Fruit fly (Drosophila melanogaster) whole organism, embryonic: Measurements from ENCODE around the gene CAH3.

ENCODE experiments used
- Antp ChIP-seq: fragments of 200-800 bp; sonication (Bioruptor generic); optimal IDR thresholded peaks from 3 replicates; lab custom pipeline; 2016; ENCODE audit warnings: missing biosample characterization, missing genetic modification characterization
- B-H1 ChIP-seq: fragments of 200-800 bp; sonication (Bioruptor generic); IDR thresholded peaks from 3 replicates; pipeline ENCODE4 v1.3.6; 2022; ENCODE audit warnings: missing biosample characterization, missing genetic modification characterization
- B-H2 ChIP-seq: fragments of 200-800 bp; sonication (Bioruptor generic); optimal IDR thresholded peaks from 2 replicates; lab custom pipeline; 2018; ENCODE audit warnings: missing biosample characterization, mild to moderate bottlenecking, missing genetic modification characterization
- Bgb ChIP-seq: fragments of 200-800 bp; sonication (Bioruptor generic); IDR thresholded peaks from 2 replicates; pipeline ENCODE4 v1.3.6; 2022; ENCODE audit warnings: missing biosample characterization, missing genetic modification characterization; ENCODE audit not compliant: partially characterized antibody
- CG10565 ChIP-seq: fragments of 200-800 bp; sonication (Bioruptor generic); optimal IDR thresholded peaks from 3 replicates; lab custom pipeline; 2016; ENCODE audit warnings: missing biosample characterization, mild to moderate bottlenecking, missing genetic modification characterization
- CG12071 ChIP-seq: fragments of 200-800 bp; sonication (Bioruptor generic); optimal IDR thresholded peaks from 3 replicates; lab custom pipeline; 2018; ENCODE audit warnings: missing biosample characterization, mild to moderate bottlenecking, missing genetic modification characterization
- CG1233 ChIP-seq: fragments of 200-800 bp; sonication (Bioruptor generic); optimal IDR thresholded peaks from 4 replicates; lab custom pipeline; 2018; ENCODE audit warnings: missing biosample characterization, mild to moderate bottlenecking, missing genetic modification characterization
- CG13624 ChIP-seq: fragments of 200-800 bp; sonication (Bioruptor generic); optimal IDR thresholded peaks from 2 replicates; lab custom pipeline; 2016; ENCODE audit warnings: missing biosample characterization, missing genetic modification characterization
- CG15011 ChIP-seq: fragments of 200-800 bp; sonication (Bioruptor generic); optimal IDR thresholded peaks from 3 replicates; lab custom pipeline; 2018; ENCODE audit warnings: missing biosample characterization, mild to moderate bottlenecking, missing genetic modification characterization
- CG15514 ChIP-seq: fragments of 200-800 bp; sonication (Bioruptor generic); optimal IDR thresholded peaks from 3 replicates; lab custom pipeline; 2017; ENCODE audit warnings: missing biosample characterization, missing genetic modification characterization, mild to moderate bottlenecking, moderate library complexity, missing genetic modification reagents
- CG18011 ChIP-seq: fragments of 200-800 bp; sonication (Bioruptor generic); optimal IDR thresholded peaks from 2 replicates; lab custom pipeline; 2017; ENCODE audit warnings: missing biosample characterization, missing genetic modification characterization, mild to moderate bottlenecking, moderate library complexity, missing genotype
- CG1832 ChIP-seq: fragments of 200-800 bp; sonication (Bioruptor generic); optimal IDR thresholded peaks from 2 replicates; lab custom pipeline; 2017; ENCODE audit warnings: missing biosample characterization, mild to moderate bottlenecking, missing genetic modification characterization, inconsistent platforms
- CG30020 ChIP-seq: fragments of 200-800 bp; optimal IDR thresholded peaks from 2 replicates; lab custom pipeline; 2019; ENCODE audit warnings: missing biosample characterization, mild to moderate bottlenecking, missing genetic modification characterization, moderate library complexity
- CG33557 ChIP-seq: fragments of 200-800 bp; sonication (Bioruptor generic); optimal IDR thresholded peaks from 2 replicates; lab custom pipeline; 2019; ENCODE audit warnings: missing biosample characterization, mild to moderate bottlenecking, missing genetic modification characterization, moderate library complexity
- CG34224 ChIP-seq: fragments of 200-800 bp; sonication (Bioruptor generic); IDR thresholded peaks from 3 replicates; pipeline ENCODE4 v1.3.6; 2022; ENCODE audit warnings: missing biosample characterization, missing genetic modification characterization; ENCODE audit not compliant: partially characterized antibody
- CG34376 ChIP-seq: fragments of 200-800 bp; sonication (Bioruptor generic); optimal IDR thresholded peaks from 2 replicates; lab custom pipeline; 2018; ENCODE audit warnings: missing biosample characterization, mild to moderate bottlenecking, missing genetic modification characterization
- CG4820 ChIP-seq: fragments of 200-800 bp; sonication (Bioruptor generic); optimal IDR thresholded peaks from 3 replicates; lab custom pipeline; 2016; ENCODE audit warnings: missing biosample characterization, missing genetic modification characterization
- CG5953 ChIP-seq: fragments of 200-800 bp; sonication (Bioruptor generic); IDR thresholded peaks from 2 replicates; pipeline ENCODE4 v1.3.6; 2022; ENCODE audit warnings: missing biosample characterization, missing genetic modification characterization
- CG6254 ChIP-seq: fragments of 200-800 bp; sonication (Bioruptor generic); optimal IDR thresholded peaks from 3 replicates; lab custom pipeline; 2017; ENCODE audit warnings: mild to moderate bottlenecking, missing biosample characterization, missing genetic modification reagents, missing genetic modification characterization
- CG8478 ChIP-seq: fragments of >200 bp; optimal IDR thresholded peaks from 2 replicates; lab custom pipeline; 2018
- CG9609 ChIP-seq: fragments of 200-800 bp; sonication (Bioruptor generic); optimal IDR thresholded peaks from 3 replicates; lab custom pipeline; 2016; ENCODE audit warnings: missing biosample characterization, missing genetic modification characterization
- CG9727 ChIP-seq: fragments of 200-800 bp; sonication (Bioruptor generic); optimal IDR thresholded peaks from 3 replicates; lab custom pipeline; 2017; ENCODE audit warnings: missing biosample characterization, mild to moderate bottlenecking, missing genetic modification characterization
- CoRest ChIP-seq: fragments of 200-800 bp; sonication (Bioruptor generic); optimal IDR thresholded peaks from 3 replicates; lab custom pipeline; 2018; ENCODE audit warnings: missing biosample characterization, mild to moderate bottlenecking, missing genetic modification characterization, moderate library complexity
- D19A ChIP-seq: fragments of 200-800 bp; optimal IDR thresholded peaks from 3 replicates; lab custom pipeline; 2019; ENCODE audit warnings: missing biosample characterization, mild to moderate bottlenecking, missing genetic modification characterization, moderate library complexity
- Dbx ChIP-seq: fragments of 200-800 bp; sonication (Bioruptor generic); IDR thresholded peaks from 3 replicates; pipeline ENCODE4 v1.3.6; 2022; ENCODE audit warnings: missing biosample characterization, missing genetic modification characterization
- Dfd ChIP-seq, 2 experiments: fragments of >200 bp; optimal IDR thresholded peaks; 2 replicates each; lab custom pipeline; 2017; ENCODE audit warnings: missing biosample characterization in 2 of 2, missing genetic modification characterization in 2 of 2
- Elba2 ChIP-seq: fragments of 200-800 bp; sonication (Bioruptor generic); optimal IDR thresholded peaks from 3 replicates; lab custom pipeline; 2016; ENCODE audit warnings: missing biosample characterization, missing genetic modification characterization
- Ets97D ChIP-seq: fragments of 200-800 bp; sonication (Bioruptor generic); optimal IDR thresholded peaks from 3 replicates; lab custom pipeline; 2016; ENCODE audit warnings: missing biosample characterization, missing genetic modification characterization
- Gsc ChIP-seq: fragments of 200-800 bp; sonication (Bioruptor generic); IDR thresholded peaks from 2 replicates; pipeline ENCODE4 v1.3.6; 2022; ENCODE audit warnings: missing biosample characterization, missing genetic modification characterization
- Hmr ChIP-seq: fragments of 200-800 bp; sonication (Bioruptor generic); optimal IDR thresholded peaks from 3 replicates; lab custom pipeline; 2017; ENCODE audit warnings: mild to moderate bottlenecking, missing biosample characterization, missing genetic modification reagents, missing genetic modification characterization
- Hr39 ChIP-seq: fragments of >200 bp; optimal IDR thresholded peaks from 2 replicates; lab custom pipeline; 2017
- Med ChIP-seq: fragments of 200-800 bp; sonication (Bioruptor generic); peaks from one replicate; lab custom pipeline; 2016; ENCODE audit warnings: missing biosample characterization, missing genetic modification characterization, mild to moderate bottlenecking, inconsistent platforms, moderate library complexity
- NC2α ChIP-seq: fragments of 200-800 bp; sonication (Bioruptor generic); optimal IDR thresholded peaks from 2 replicates; lab custom pipeline; 2016; ENCODE audit warnings: missing biosample characterization, missing genetic modification characterization
- Sin3A ChIP-seq: fragments of >200 bp; optimal IDR thresholded peaks from 2 replicates; lab custom pipeline; 2018
- YL-1 ChIP-seq: fragments of 200-800 bp; sonication (Bioruptor generic); optimal IDR thresholded peaks from 3 replicates; lab custom pipeline; 2017; ENCODE audit warnings: missing biosample characterization, mild to moderate bottlenecking, missing genetic modification characterization
- chn ChIP-seq: fragments of 200-800 bp; sonication (Bioruptor generic); optimal IDR thresholded peaks from 2 replicates; lab custom pipeline; 2016; ENCODE audit warnings: missing biosample characterization, missing genetic modification characterization
- cwo ChIP-seq: fragments of 200-800 bp; sonication (Bioruptor generic); optimal IDR thresholded peaks from 3 replicates; lab custom pipeline; 2017; ENCODE audit warnings: missing biosample characterization, missing genetic modification characterization, mild to moderate bottlenecking, moderate library complexity, missing genetic modification reagents
- ems ChIP-seq: fragments of 200-800 bp; sonication (Bioruptor generic); optimal IDR thresholded peaks from 3 replicates; lab custom pipeline; 2016; ENCODE audit warnings: missing biosample characterization, missing genetic modification characterization
- exex ChIP-seq: fragments of 200-800 bp; sonication (Bioruptor generic); optimal IDR thresholded peaks from 4 replicates; lab custom pipeline; 2018; ENCODE audit warnings: missing biosample characterization, mild to moderate bottlenecking, missing genetic modification characterization, moderate library complexity
- eyg ChIP-seq: fragments of 200-800 bp; sonication (Bioruptor generic); optimal IDR thresholded peaks from 3 replicates; lab custom pipeline; 2016; ENCODE audit warnings: missing biosample characterization, missing genetic modification characterization
- fru ChIP-seq: fragments of >200 bp; optimal IDR thresholded peaks from 2 replicates; lab custom pipeline; 2017
- ken ChIP-seq: fragments of 200-800 bp; sonication (Bioruptor generic); IDR thresholded peaks from 3 replicates; pipeline ENCODE4 v1.3.6; 2022; ENCODE audit warnings: missing biosample characterization, missing genetic modification characterization
- lmd ChIP-seq: fragments of 200-800 bp; sonication (Bioruptor generic); IDR thresholded peaks from 2 replicates; pipeline ENCODE4 v1.3.6; 2022; ENCODE audit warnings: missing biosample characterization, missing genetic modification characterization
- lola ChIP-seq, 3 experiments: fragments of >200 bp in 2 of 3; fragments of 200-800 bp in 1 of 3; sonication (Bioruptor generic) in 1 of 3; optimal IDR thresholded peaks; 2 replicates each; lab custom pipeline; 2017 to 2019; ENCODE audit warnings: missing biosample characterization in 3 of 3, missing genetic modification characterization in 3 of 3, mild to moderate bottlenecking in 1 of 3, moderate library complexity in 1 of 3
- mirr ChIP-seq: fragments of 200-800 bp; sonication (Bioruptor generic); optimal IDR thresholded peaks from 3 replicates; lab custom pipeline; 2018; ENCODE audit warnings: missing biosample characterization, mild to moderate bottlenecking, missing genetic modification characterization
- nom ChIP-seq: fragments of 200-800 bp; sonication (Bioruptor generic); optimal IDR thresholded peaks from 2 replicates; lab custom pipeline; 2017; ENCODE audit warnings: missing biosample characterization, missing genetic modification characterization, mild to moderate bottlenecking, moderate library complexity, missing genetic modification reagents
- rib ChIP-seq: fragments of 200-800 bp; sonication (Bioruptor generic); IDR thresholded peaks from 2 replicates; pipeline ENCODE4 v1.3.6; 2022; ENCODE audit warnings: missing biosample characterization, missing genetic modification characterization
- unc-4 ChIP-seq: fragments of 200-800 bp; sonication (Bioruptor generic); IDR thresholded peaks from 2 replicates; pipeline ENCODE4 v1.3.6; 2022; ENCODE audit warnings: missing biosample characterization, missing genetic modification characterization; ENCODE audit not compliant: partially characterized antibody
- unpg ChIP-seq: fragments of 200-800 bp; sonication (Bioruptor generic); optimal IDR thresholded peaks from 3 replicates; lab custom pipeline; 2018; ENCODE audit warnings: missing biosample characterization, mild to moderate bottlenecking, missing genetic modification characterization, moderate library complexity
- zen2 ChIP-seq: fragments of 200-800 bp; sonication (Bioruptor generic); IDR thresholded peaks from 3 replicates; pipeline ENCODE4 v1.3.6; 2022; ENCODE audit warnings: missing biosample characterization, missing genetic modification characterization; ENCODE audit not compliant: partially characterized antibody
- zf30C ChIP-seq: fragments of 200-800 bp; sonication (Bioruptor generic); optimal IDR thresholded peaks from 3 replicates; lab custom pipeline; 2018; ENCODE audit warnings: missing biosample characterization, mild to moderate bottlenecking, missing genetic modification characterization

Gene CAH3

dm6 chrX:8690003-8690402 lies 9.0 kb downstream of the CAH3 start, which contains the start of the genes Ppt1 and Ogg1 (continued):
- peak; percentile 75 for TF ChIP-seq Ets97D (GFP tag; lab: Kevin White, UChicago)
- TF ChIP-seq lola (GFP tag; optimal IDR thresholded peaks at IDR 0.05; lab: Kevin White, UChicago) = peak in 1 of 3 experiments; percentile 43
- no peak for TF ChIP-seq Hr39 (lab: Kevin White, UChicago)
- peak; percentile 41 for TF ChIP-seq Bgb
- TF ChIP-seq Dfd (GFP tag; optimal IDR thresholded peaks at IDR 0.05; lab: Kevin White, UChicago) = no peak
- peak; percentile 42 for TF ChIP-seq CG18011
- peak; percentile 65 for TF ChIP-seq CoRest
- TF ChIP-seq CG13624 (GFP tag; lab: Kevin White, UChicago) = peak; percentile 62
- TF ChIP-seq CG15011 (GFP tag; lab: Kevin White, UChicago) = no peak
- peak; percentile 36 for TF ChIP-seq Sin3A
- TF ChIP-seq CG9727 (GFP tag; lab: Kevin White, UChicago) = peak; percentile 34
- peak; percentile 48 for TF ChIP-seq CG34376
- peak; percentile 22 for TF ChIP-seq exex
- no peak for TF ChIP-seq mirr (GFP tag; lab: Kevin White, UChicago)
- peak; percentile 26; the same call in 1 of the 2 replicates for TF ChIP-seq rib (GFP tag; lab: Robert Waterston, UW)
- TF ChIP-seq CG5953 (GFP tag; lab: Robert Waterston, UW) = no peak
- peak; percentile 16 for TF ChIP-seq eyg (GFP tag; lab: Kevin White, UChicago)
- TF ChIP-seq fru (lab: Kevin White, UChicago) = no peak
- TF ChIP-seq zf30C (GFP tag; lab: Kevin White, UChicago) = no peak
- TF ChIP-seq Hmr = peak; percentile 59
- no peak; the same call in 2 of the 3 replicates for TF ChIP-seq B-H1
- no peak for TF ChIP-seq CG10565 (GFP tag; lab: Kevin White, UChicago)
- TF ChIP-seq CG4820 (GFP tag; lab: Kevin White, UChicago) = peak; percentile 43
- TF ChIP-seq lmd = peak; percentile 34; the same call in 1 of the 2 replicates
- peak; percentile 66 for TF ChIP-seq CG34224
- TF ChIP-seq B-H2 (GFP tag; lab: Kevin White, UChicago) = peak; percentile 68
- TF ChIP-seq unpg (GFP tag; lab: Kevin White, UChicago) = peak; percentile 54
- peak; percentile 10 for TF ChIP-seq Elba2 (GFP tag; lab: Kevin White, UChicago)
- TF ChIP-seq nom (GFP tag; lab: Kevin White, UChicago) = peak; percentile 19
- peak; percentile 21 for TF ChIP-seq CG12071 (GFP tag; lab: Kevin White, UChicago)
- TF ChIP-seq zen2 = no peak
- peak; percentile 95 for TF ChIP-seq Med (GFP tag; lab: Kevin White, UChicago)
- TF ChIP-seq cwo (GFP tag; lab: Kevin White, UChicago) = peak; percentile 1
- no peak for TF ChIP-seq CG6254 (GFP tag; lab: Kevin White, UChicago)
- peak; percentile 50 for TF ChIP-seq CG30020 (tag; lab: Kevin White, UChicago)
- TF ChIP-seq CG8478 (lab: Kevin White, UChicago) = no peak
- TF ChIP-seq Antp = peak; percentile 45
- 0 out of 3 replicates have a peak, but pooled peaks have one; percentile 55 for TF ChIP-seq Dbx (GFP tag; lab: Robert Waterston, UW)
- peak; percentile 83 for TF ChIP-seq CG15514 (GFP tag; lab: Kevin White, UChicago)
- TF ChIP-seq CG1233 = peak; percentile 24
- TF ChIP-seq D19A (tag; lab: Kevin White, UChicago) = peak; percentile 7
- peak; percentile 63 for TF ChIP-seq CG9609 (GFP tag; lab: Kevin White, UChicago)
- TF ChIP-seq unc-4 = peak; percentile 61; the same call in 1 of the 2 replicates
- TF ChIP-seq Gsc (GFP tag; lab: Robert Waterston, UW) = no peak
- TF ChIP-seq ken = 0 out of 3 replicates have a peak, but pooled peaks have one; percentile 22
- TF ChIP-seq NC2α = no peak
- TF ChIP-seq ems (GFP tag; lab: Kevin White, UChicago) = peak; percentile 32
- peak; percentile 45 for TF ChIP-seq YL-1 (GFP tag; lab: Kevin White, UChicago)
- peak; percentile 72 for TF ChIP-seq chn (GFP tag; lab: Kevin White, UChicago)
- peak; percentile 23 for TF ChIP-seq CG33557
- no peak for TF ChIP-seq CG1832 (GFP tag; lab: Kevin White, UChicago)
